Fruit fly (Drosophila melanogaster): ENCODE data around the gene ACXD.

ACXD gene

dm6 chr3L:2265692-2266444, 28.5 kb downstream of the ACXD start, which contains the start of the genes ecd and CG13806 (continued):
- TF ChIP-seq CG2889 (GFP tag; IDR thresholded peaks at IDR 0.05) (no peak), CG2120 (GFP tag; optimal IDR thresholded peaks at IDR 0.05) (peak; percentile 70), Hand (GFP tag; optimal IDR thresholded peaks at IDR 0.05) (no peak), dmrt99B (tag; optimal IDR thresholded peaks at IDR 0.05) (no peak), prd (optimal IDR thresholded peaks at IDR 0.05) (no peak), prd (GFP tag; IDR thresholded peaks at IDR 0.05) (peak; percentile 39; the same call in 1 of the 3 replicates), Ravus (GFP tag; IDR thresholded peaks at IDR 0.05) (no peak), ranshi (GFP tag; IDR thresholded peaks at IDR 0.05) (peak; percentile 35; the same call in 1 of the 2 replicates), CG43689 (GFP tag; IDR thresholded peaks at IDR 0.05) (no peak), odd (GFP tag; optimal IDR thresholded peaks at IDR 0.05) (no peak), CG1233 (GFP tag; optimal IDR thresholded peaks at IDR 0.05) (peak; percentile 10), CG16815 (GFP tag; optimal IDR thresholded peaks at IDR 0.05) (no peak), pum (GFP tag; optimal IDR thresholded peaks at IDR 0.05) (peak; percentile 23), inv (GFP tag; IDR thresholded peaks at IDR 0.05; ENCODE audit: partially characterized antibody) (peak; percentile 96), jumu (GFP tag; optimal IDR thresholded peaks at IDR 0.05) (peak; percentile 41), crol (GFP tag; IDR thresholded peaks at IDR 0.05) (no peak), CG12659 (GFP tag; optimal IDR thresholded peaks at IDR 0.05) (peak; percentile 45), nerfin-2 (GFP tag; IDR thresholded peaks at IDR 0.05; ENCODE audit: partially characterized antibody) (peak; percentile 76), sqz (GFP tag; optimal IDR thresholded peaks at IDR 0.05) (no peak), CG33557 (GFP tag; optimal IDR thresholded peaks at IDR 0.05) (no peak), stc (GFP tag; IDR thresholded peaks at IDR 0.05) (no peak), CG14710 (tag; optimal IDR thresholded peaks at IDR 0.05) (peak; percentile 73), Nf-YA (GFP tag; IDR thresholded peaks at IDR 0.05) (no peak), CG3163 (GFP tag; optimal IDR thresholded peaks at IDR 0.05) (peak; percentile 56), Nf-YB (GFP tag; optimal IDR thresholded peaks at IDR 0.05) (no peak), Dad (GFP tag; optimal IDR thresholded peaks at IDR 0.05) (peak; percentile 25), CG9817 (tag; optimal IDR thresholded peaks at IDR 0.05) (peak; percentile 40), p53 (GFP tag; optimal IDR thresholded peaks at IDR 0.05) (no peak), salm (tag; optimal IDR thresholded peaks at IDR 0.05) (no peak), nerfin-1 (tag; optimal IDR thresholded peaks at IDR 0.05) (peak; percentile 96), Stat92E (GFP tag; optimal IDR thresholded peaks at IDR 0.05) (no peak), CG17612 (GFP tag; IDR thresholded peaks at IDR 0.05) (no peak), Hr39 (optimal IDR thresholded peaks at IDR 0.05) (no peak), ATbp (GFP tag; optimal IDR thresholded peaks at IDR 0.05) (no peak), toy (GFP tag; IDR thresholded peaks at IDR 0.05) (no peak), CG3726 (GFP tag; IDR thresholded peaks at IDR 0.05) (no peak), CG4360 (GFP tag; IDR thresholded peaks at IDR 0.05) (no peak), bcd (GFP tag; optimal IDR thresholded peaks at IDR 0.05) (peak; percentile 36), knrl (GFP tag; IDR thresholded peaks at IDR 0.05; ENCODE audit: partially characterized antibody) (peak; percentile 97), pfk (GFP tag; optimal IDR thresholded peaks at IDR 0.05) (no peak), CG4404 (GFP tag; IDR thresholded peaks at IDR 0.05) (no peak), dmrt11E (tag; optimal IDR thresholded peaks at IDR 0.05) (peak; percentile 3), Usf (GFP tag; optimal IDR thresholded peaks at IDR 0.05) (no peak), CG13123 (GFP tag; optimal IDR thresholded peaks at IDR 0.05) (no peak), CG17328 (GFP tag; IDR thresholded peaks at IDR 0.05) (no peak), Hr78 (GFP tag; optimal IDR thresholded peaks at IDR 0.05) (peak in 1 of 2 experiments; percentile 1), CG13624 (GFP tag; optimal IDR thresholded peaks at IDR 0.05) (peak; percentile 65), CG9215 (GFP tag; IDR thresholded peaks at IDR 0.05) (no peak), CG8281 (tag; optimal IDR thresholded peaks at IDR 0.05) (no peak), CG12219 (GFP tag; optimal IDR thresholded peaks at IDR 0.05) (no peak)
